Worm (Caenorhabditis elegans) whole organism, mixed stage, embryonic: ENCODE measurements around the gene pcp-3.

ENCODE experiments used
- bed-3 ChIP-seq: fragments of 200-800 bp; sonication (Bioruptor generic); optimal IDR thresholded peaks from 3 replicates; lab custom pipeline; 2018; ENCODE audit warnings: mild to moderate bottlenecking, missing genetic modification characterization, moderate library complexity, missing compliant biosample characterization
- blmp-1 ChIP-seq: fragments of 150-350 bp; optimal IDR thresholded peaks from 2 replicates; lab custom pipeline; 2014; ENCODE audit warnings: missing biosample characterization, missing genetic modification characterization
- ces-1 ChIP-seq: fragments of 150-350 bp; optimal IDR thresholded peaks from 2 replicates; lab custom pipeline; 2014; ENCODE audit warnings: missing biosample characterization, missing genetic modification reagents, missing genetic modification characterization
- mep-1 ChIP-seq: fragments of 150-350 bp; optimal IDR thresholded peaks from 2 replicates; lab custom pipeline; 2017; ENCODE audit warnings: missing biosample characterization, missing genetic modification reagents, missing genetic modification characterization, inconsistent platforms
- nhr-237 ChIP-seq: fragments of 150-350 bp; optimal IDR thresholded peaks from 2 replicates; lab custom pipeline; 2014; ENCODE audit warnings: missing biosample characterization, missing genetic modification characterization
- nhr-28 ChIP-seq: fragments of 150-350 bp; optimal IDR thresholded peaks from 2 replicates; lab custom pipeline; 2014; ENCODE audit warnings: missing biosample characterization, missing genetic modification characterization
- unc-62 ChIP-seq: fragments of 150-350 bp; optimal IDR thresholded peaks from 2 replicates; lab custom pipeline; 2014; ENCODE audit warnings: missing biosample characterization, missing genetic modification reagents, missing genetic modification characterization

- TF ChIP-seq mep-1 (tag; lab: Kevin White, UChicago) (no peak), unc-62 (no peak), bed-3 (GFP tag; lab: Kevin White, UChicago) (no peak), ces-1 (GFP tag; lab: Kevin White, UChicago) (no peak), blmp-1 (tag; lab: Kevin White, UChicago) (no peak), nhr-28 (no peak), nhr-237 (tag; lab: Kevin White, UChicago) (no peak)
Observed at ce11 chrIV:9165027-9165426, 6.2 kb upstream of the pcp-3 start, which contains the start of gene pcp-2.
